Fruit fly (Drosophila melanogaster): ENCODE results near the gene CG8679.

Gene CG8679

DNA sequence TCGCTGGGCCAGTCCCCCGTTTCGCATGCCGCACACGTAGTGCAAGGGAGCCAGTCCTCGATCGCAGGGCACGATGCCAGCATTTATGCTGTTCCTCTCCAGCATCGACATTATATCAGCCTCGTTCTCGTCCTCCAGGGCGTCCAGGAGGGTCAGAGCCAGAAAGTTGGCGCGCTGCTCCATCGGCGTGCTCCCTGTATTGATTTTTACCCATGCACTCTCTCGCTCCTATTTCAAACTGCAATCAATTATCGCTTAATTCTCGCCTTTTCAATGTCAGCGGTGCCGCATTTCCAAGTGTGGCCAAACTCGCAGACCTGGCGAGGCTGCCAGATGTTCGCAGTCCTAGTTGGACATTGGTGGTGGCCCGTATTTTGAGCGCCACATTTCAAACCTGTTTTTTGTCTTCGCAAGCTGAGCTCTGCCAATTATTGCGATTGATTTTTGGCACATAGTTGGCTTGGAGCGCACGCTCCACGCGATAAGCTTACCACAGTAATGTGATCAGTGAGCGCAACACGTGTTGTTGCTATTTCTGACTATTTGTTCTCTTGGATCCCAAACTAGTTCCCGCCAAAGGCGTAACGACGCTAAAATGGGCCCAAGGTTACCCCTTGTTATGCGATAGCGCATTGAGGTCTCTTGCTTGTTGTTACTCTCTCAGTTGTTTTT, at the start of gene CG8679:
Gene CG8679, minus strand, starts transcription at position 305 of the 672 bp plus-strand sequence.
- TF ChIP-seq Hr78 (GFP tag; optimal IDR thresholded peaks at IDR 0.05) (no peak), Rel (GFP tag; optimal IDR thresholded peaks at IDR 0.05) (no peak), Rel (tag; optimal IDR thresholded peaks at IDR 0.05) (peak; percentile 72), Vsx2 (GFP tag; optimal IDR thresholded peaks at IDR 0.05; ENCODE audit: partially characterized antibody) (peak; percentile 30)

DNA sequence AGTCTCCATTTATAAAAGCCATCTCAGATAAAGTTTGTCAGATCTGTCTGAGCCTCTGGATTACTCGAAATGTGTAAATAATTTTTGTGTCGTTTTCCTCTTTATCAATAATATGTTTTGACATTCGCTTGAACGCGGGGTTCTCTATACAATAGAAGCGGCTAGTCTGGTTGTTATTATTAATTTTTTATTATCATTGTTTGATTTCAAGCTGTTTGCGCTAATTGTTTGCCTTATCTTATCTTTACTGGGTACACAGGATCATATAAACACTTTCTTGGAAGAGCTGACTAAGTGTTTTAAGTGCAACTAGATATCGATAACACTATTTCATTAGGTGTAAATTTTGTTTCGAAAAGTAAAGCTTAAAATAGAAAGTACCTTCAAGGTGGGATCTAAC, 49.8 kb upstream of the CG8679 start:
- TF ChIP-seq dmrt93B (GFP tag; optimal IDR thresholded peaks at IDR 0.05), result no peak
- peak; percentile 24 for TF ChIP-seq tai (GFP tag; optimal IDR thresholded peaks at IDR 0.05)

DNA sequence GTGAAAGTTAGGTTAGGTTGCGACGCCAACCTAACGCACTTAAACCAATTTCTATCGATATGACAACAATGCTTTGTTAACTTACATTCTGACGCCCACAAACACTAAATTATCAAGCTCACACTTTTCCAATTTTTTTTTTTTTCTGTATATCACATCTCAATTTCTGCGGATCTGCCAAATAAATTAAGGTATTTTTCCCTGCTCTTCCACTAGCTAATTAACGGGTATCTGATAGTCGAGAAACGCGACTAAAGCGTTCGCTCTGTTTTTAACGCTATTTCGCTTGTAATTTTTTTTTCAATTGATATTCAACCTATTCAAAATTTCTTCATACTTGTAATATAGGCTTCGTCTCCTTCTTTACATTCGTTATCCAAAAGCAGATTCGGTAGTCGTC, 47.9 kb upstream of the CG8679 start:
- TF ChIP-seq foxo (GFP tag; optimal IDR thresholded peaks at IDR 0.05), result no peak
- TF ChIP-seq rgr (GFP tag; optimal IDR thresholded peaks at IDR 0.05), result no peak
- TF ChIP-seq jim (GFP tag; optimal IDR thresholded peaks at IDR 0.05), result no peak
- no peak for TF ChIP-seq OdsH (GFP tag; optimal IDR thresholded peaks at IDR 0.05)
- no peak for TF ChIP-seq CG9705 (GFP tag; optimal IDR thresholded peaks at IDR 0.05)
- no peak for TF ChIP-seq Rel (GFP tag; optimal IDR thresholded peaks at IDR 0.05)
- TF ChIP-seq Rel (tag; optimal IDR thresholded peaks at IDR 0.05), result no peak
- TF ChIP-seq pan (optimal IDR thresholded peaks at IDR 0.05), result no peak
- no peak for TF ChIP-seq CG32264 (GFP tag; optimal IDR thresholded peaks at IDR 0.05)

DNA sequence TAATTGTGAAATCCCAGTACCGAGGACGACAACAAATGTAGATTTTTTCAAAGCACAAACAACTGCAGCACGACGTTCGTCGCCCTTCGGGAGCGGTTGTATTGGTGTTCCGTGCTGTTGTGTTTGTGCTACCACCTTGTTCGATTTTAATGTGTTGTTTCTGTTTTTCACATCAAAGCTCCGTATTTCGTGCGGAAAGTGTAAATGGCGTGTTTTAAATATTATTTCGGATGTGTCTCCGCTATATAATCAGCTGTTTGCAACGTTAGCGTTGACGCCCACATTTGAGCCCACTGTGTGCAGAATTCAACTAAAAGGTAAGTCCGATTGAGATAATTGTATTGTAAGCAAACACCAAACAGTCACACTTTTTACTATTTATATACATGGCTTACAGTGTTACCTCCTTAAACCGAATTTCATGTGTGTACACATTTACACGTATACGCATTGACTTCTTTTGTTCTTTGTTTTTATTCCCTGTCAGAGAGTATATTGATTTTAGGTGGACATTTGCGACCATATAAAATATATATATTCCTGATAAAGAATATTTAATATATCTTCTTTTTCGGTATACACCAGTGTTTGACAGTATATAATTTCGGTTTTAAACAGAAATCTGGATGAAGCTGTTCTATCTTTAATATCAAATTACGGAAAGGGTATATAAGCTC, 45.3 kb upstream of the CG8679 start:
- TF ChIP-seq h (GFP tag; optimal IDR thresholded peaks at IDR 0.05), result peak; percentile 37
- peak; percentile 31 for TF ChIP-seq rgr (GFP tag; optimal IDR thresholded peaks at IDR 0.05)
- no peak for TF ChIP-seq lola (GFP tag; optimal IDR thresholded peaks at IDR 0.05)
- TF ChIP-seq foxo (GFP tag; optimal IDR thresholded peaks at IDR 0.05), result peak in 1 of 2 experiments; percentile 39
- no peak for TF ChIP-seq Dfd (GFP tag; optimal IDR thresholded peaks at IDR 0.05)
- no peak for TF ChIP-seq N (GFP tag; optimal IDR thresholded peaks at IDR 0.05)
- no peak for TF ChIP-seq usp (GFP tag; optimal IDR thresholded peaks at IDR 0.05)
- no peak for TF ChIP-seq brk (GFP tag; optimal IDR thresholded peaks at IDR 0.05)
- TF ChIP-seq tai (GFP tag; optimal IDR thresholded peaks at IDR 0.05), result no peak
- peak; percentile 33 for TF ChIP-seq OdsH (GFP tag; optimal IDR thresholded peaks at IDR 0.05)
- TF ChIP-seq Mio (GFP tag; optimal IDR thresholded peaks at IDR 0.05), result no peak
- TF ChIP-seq fru (GFP tag; optimal IDR thresholded peaks at IDR 0.05), result peak; percentile 14
- peak; percentile 23 for TF ChIP-seq Hnf4 (GFP tag; optimal IDR thresholded peaks at IDR 0.05)
- peak; percentile 48 for TF ChIP-seq woc (GFP tag; optimal IDR thresholded peaks at IDR 0.05)

DNA sequence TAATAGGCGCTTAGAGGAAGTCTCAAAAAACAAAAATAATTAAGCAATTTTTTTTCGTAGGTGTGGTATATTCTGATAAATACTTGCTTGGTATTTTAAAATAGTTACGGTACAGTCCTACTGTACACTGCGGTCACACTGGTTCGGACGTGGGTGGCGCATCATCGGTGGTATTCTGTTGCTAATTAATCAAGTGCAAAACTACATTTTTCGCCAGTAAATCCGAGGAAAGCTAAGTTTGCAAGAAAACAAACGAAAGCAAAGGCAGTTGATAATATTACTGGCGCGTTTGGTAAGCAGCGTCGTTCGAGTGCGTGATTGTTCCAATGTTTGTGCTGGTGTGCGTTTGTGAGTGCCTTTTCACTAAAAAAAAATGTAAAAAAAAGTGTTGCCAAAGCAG, 44.5 kb upstream of the CG8679 start, which contains the start of gene CG8671:
Gene CG8671, plus strand, starts transcription at position 125 of the 400 bp plus-strand sequence.
- peak; percentile 19 for TF ChIP-seq fru (GFP tag; optimal IDR thresholded peaks at IDR 0.05)
- peak; percentile 2 for TF ChIP-seq rgr (GFP tag; optimal IDR thresholded peaks at IDR 0.05)
- TF ChIP-seq Myc (optimal IDR thresholded peaks at IDR 0.05), result no peak

DNA sequence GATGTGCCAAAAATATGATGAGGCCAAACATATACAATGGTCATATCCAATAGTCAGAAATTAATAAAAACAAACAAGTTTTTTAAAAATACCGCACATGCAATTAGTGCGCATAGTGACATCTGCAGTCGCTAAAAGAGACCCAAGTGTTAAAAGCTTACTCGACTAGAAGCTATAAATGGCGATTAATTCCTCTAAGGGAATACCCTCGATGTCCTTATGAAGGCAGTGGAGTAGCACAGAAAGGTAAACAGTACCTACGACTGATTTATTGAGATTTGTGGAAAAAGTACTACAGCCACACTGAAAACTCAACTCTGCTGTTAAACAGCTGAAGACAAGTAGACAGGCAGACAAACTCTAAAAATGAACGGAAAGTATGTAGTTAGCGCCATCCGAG, 42.5 kb upstream of the CG8679 start:
- TF ChIP-seq dmrt93B (GFP tag; optimal IDR thresholded peaks at IDR 0.05) (no peak), HLH106 (tag; optimal IDR thresholded peaks at IDR 0.05) (peak; percentile 27), OdsH (GFP tag; optimal IDR thresholded peaks at IDR 0.05) (no peak), h (GFP tag; optimal IDR thresholded peaks at IDR 0.05) (peak; percentile 46), Dfd (GFP tag; optimal IDR thresholded peaks at IDR 0.05) (no peak), brk (GFP tag; optimal IDR thresholded peaks at IDR 0.05) (no peak), N (GFP tag; optimal IDR thresholded peaks at IDR 0.05) (no peak), Hnf4 (GFP tag; optimal IDR thresholded peaks at IDR 0.05) (peak; percentile 30), Abd-B (GFP tag; optimal IDR thresholded peaks at IDR 0.05) (no peak), psq (GFP tag; optimal IDR thresholded peaks at IDR 0.05) (peak; percentile 22), Vsx2 (GFP tag; optimal IDR thresholded peaks at IDR 0.05; ENCODE audit: partially characterized antibody) (no peak), Hr83 (GFP tag; optimal IDR thresholded peaks at IDR 0.05; ENCODE audit: poor library complexity, severe bottlenecking) (no peak), dsf (GFP tag; optimal IDR thresholded peaks at IDR 0.05; ENCODE audit: borderline replicate concordance) (no peak), tai (GFP tag; optimal IDR thresholded peaks at IDR 0.05) (peak; percentile 11), pan (optimal IDR thresholded peaks at IDR 0.05) (no peak), Dif (GFP tag; optimal IDR thresholded peaks at IDR 0.05; ENCODE audit: partially characterized antibody) (no peak), sage (GFP tag; optimal IDR thresholded peaks at IDR 0.05) (no peak), Myc (optimal IDR thresholded peaks at IDR 0.05) (no peak), GATAd (GFP tag; optimal IDR thresholded peaks at IDR 0.05) (no peak), dl (GFP tag; optimal IDR thresholded peaks at IDR 0.05; ENCODE audit: insufficient read depth in 1 of 2, partially characterized antibody in 2 of 2) (no peak), Mio (GFP tag; optimal IDR thresholded peaks at IDR 0.05) (no peak), fru (GFP tag; optimal IDR thresholded peaks at IDR 0.05) (peak; percentile 14), sv (GFP tag; optimal IDR thresholded peaks at IDR 0.05) (no peak), Sp1 (GFP tag; optimal IDR thresholded peaks at IDR 0.05) (no peak), usp (GFP tag; optimal IDR thresholded peaks at IDR 0.05) (no peak), woc (GFP tag; optimal IDR thresholded peaks at IDR 0.05) (no peak), rgr (GFP tag; optimal IDR thresholded peaks at IDR 0.05) (no peak), Hr78 (GFP tag; optimal IDR thresholded peaks at IDR 0.05) (no peak), CrebA (GFP tag; optimal IDR thresholded peaks at IDR 0.05; ENCODE audit: borderline replicate concordance) (no peak)

All from whole organism, wandering third instar larva.